Fruit fly (Drosophila melanogaster): ENCODE data around the gene CG3587.

The CG3587 gene

dm6 chrX:1940020-1940419, at the start of gene CG3587, which contains the start of gene CG3857:
CG3587 (plus strand) TSS chrX:1940307.
CG3857 (minus strand) TSS chrX:1940040.
- TF ChIP-seq noc (tag; optimal IDR thresholded peaks at IDR 0.05) = peak; percentile 79

DNA sequence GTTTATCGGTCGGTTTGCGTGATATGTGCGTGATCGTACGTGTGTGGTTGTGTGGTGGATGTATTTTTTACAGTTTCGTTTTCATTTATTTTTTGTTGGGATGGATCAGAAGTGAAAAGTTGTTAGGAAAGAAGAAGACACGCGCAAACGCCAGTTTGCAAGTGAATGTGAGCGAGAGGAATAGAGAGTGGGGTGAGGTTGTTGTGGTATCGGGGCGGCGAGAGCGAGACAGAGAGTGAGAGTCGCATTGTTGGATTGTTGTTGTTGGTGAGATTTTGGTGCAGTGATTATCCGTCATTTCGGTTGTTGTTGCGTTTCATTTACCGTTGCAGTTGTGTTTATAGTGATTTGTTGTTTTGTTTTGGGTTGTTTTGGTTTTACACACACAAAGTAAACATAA, 46.6 kb upstream of the CG3587 start:
- no peak for TF ChIP-seq noc (tag; optimal IDR thresholded peaks at IDR 0.05)

DNA sequence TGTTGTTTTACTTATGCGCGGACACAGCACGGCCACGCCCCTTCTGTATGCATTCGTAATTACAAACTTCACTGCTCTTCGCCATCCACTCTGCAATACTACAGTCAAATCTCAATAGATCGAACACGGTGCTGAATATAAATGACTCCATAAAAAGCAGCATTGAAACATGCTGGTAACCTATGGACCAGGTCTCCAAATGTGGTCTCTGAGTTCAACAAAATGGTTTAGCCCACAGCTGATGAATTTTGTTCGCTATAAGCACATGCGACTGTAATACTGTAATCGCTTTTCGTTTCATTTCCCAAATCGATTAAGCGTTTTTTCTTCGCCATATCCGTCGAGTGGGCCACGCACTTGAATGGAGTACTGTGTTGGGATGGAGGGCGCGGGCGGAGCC, 42.7 kb upstream of the CG3587 start:
- no peak for TF ChIP-seq noc (tag; optimal IDR thresholded peaks at IDR 0.05)

DNA sequence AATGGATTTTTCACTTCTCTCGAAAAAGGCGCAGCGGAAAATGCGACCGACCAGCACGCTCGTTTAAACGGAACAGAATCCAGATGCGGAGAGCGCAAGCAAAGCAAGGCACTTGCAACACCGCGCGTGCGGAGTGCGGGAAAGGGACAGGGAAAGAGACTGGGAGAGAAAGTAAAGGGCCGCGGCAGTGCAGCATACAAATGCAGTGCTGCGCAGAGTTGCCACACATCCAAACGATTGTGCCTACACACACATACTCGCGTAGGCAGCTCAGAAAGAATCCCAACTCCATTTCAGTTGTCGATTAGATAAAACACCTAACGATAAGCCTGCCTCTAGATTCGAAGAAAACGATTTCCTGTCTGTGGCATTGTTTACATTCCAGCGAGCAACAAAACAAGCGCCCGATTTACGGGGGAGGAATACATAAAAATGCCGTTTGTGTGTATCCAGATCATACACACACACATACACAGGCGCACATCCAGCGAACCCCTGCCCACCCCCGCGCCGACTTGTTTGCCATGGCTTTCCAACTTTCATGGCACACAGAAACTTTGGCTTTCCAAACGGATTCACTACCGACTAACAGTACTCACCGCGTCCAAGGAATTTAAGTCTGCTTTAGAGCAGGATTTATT, 40.5 kb upstream of the CG3587 start:
- no peak for TF ChIP-seq noc (tag; optimal IDR thresholded peaks at IDR 0.05)

dm6 chrX:1900123-1900818, 39.8 kb upstream of the CG3587 start, which contains the start of gene arm:
arm (minus strand) TSS chrX:1900646.
- TF ChIP-seq noc (tag; optimal IDR thresholded peaks at IDR 0.05) = peak; percentile 26

DNA sequence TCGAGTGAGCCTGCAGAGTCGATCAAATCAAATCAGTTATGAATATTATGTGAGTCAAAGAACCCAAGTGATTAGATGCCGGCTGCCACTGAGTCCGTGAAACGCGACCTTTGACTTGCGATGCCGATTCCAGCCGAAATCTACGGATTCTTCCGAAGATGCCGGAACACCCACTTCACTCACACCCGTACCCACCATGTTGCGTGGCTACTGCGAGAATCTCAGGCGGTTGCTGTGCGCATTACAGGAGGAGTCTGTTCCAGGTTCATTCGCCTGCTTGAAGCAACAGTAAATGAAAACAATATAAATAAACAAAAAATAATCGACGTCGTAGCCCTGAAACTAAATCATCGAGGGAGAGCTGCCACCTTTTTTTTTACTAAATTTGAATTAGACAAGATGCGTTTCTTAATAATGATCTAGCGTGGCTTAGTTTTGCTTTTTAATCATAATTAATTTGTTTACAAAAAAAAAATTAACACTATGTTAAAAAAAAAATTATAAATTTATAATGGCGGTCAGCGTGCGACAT, 38.4 kb upstream of the CG3587 start, which contains the start of gene Ldaf1:
Gene Ldaf1, minus strand, starts transcription at position 307 of the 532 bp plus-strand sequence.
- TF ChIP-seq noc (tag; optimal IDR thresholded peaks at IDR 0.05) = no peak

- no peak for TF ChIP-seq noc (tag; optimal IDR thresholded peaks at IDR 0.05)
Observed at dm6 chrX:1903077-1903476, 37.0 kb upstream of the CG3587 start, which contains the start of gene CG32801. CG32801 (minus strand) TSS chrX:1903177.

- no peak for TF ChIP-seq noc (tag; optimal IDR thresholded peaks at IDR 0.05)
Observed at dm6 chrX:1903968-1904367, 36.1 kb upstream of the CG3587 start.

DNA sequence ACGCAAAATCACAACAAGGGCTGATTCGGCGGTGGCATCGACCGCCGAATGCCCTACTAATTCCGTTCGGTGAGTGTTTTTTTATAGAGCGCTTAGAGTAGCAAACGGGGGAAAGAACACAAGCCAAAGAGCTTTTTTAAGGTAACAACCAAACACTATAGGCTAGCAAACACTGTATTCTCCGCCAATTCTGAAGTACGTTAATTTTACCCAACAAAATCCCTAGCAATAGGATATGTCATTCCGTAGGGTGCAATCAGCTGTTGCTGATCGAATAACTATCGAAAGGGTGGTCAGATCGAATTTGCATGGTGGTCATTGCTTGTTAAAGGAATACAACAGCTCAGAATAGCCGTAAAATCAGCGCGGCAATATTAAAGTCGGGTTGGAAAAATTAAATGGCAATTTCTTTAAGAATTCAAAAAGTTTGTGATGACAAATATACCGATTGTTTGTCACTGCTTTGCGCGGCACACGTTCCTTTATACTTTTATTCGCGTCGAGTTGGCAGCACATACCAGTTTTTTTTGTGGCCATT, 32.3 kb upstream of the CG3587 start, which contains the start of gene mip130:
Gene mip130, plus strand, starts transcription at position 513 of the 538 bp plus-strand sequence.
- TF ChIP-seq noc (tag; optimal IDR thresholded peaks at IDR 0.05) = peak; percentile 71

DNA sequence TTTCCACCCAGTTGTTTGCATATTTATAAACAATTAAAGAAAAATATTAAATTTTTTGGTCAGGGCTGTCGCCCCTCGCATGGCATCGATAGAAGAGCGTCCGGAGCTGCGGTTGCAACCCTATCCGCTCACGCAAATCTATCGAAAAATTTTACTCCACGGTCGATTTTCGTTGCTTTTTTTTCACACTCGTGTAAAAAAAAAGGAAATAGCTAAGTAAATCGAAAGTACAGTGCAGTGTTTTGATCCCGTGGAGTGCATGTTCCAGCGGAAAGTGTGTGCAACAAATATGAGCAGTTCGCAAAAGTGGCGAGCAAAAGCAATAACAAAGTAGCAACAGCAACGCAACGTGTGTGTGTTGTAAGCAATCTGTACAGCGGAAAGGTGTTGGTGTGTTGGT, 31.4 kb upstream of the CG3587 start, which contains the start of the genes Edem1 and Rbcn-3B:
Gene Edem1, minus strand, starts transcription at position 71 of the 400 bp plus-strand sequence.
Gene Rbcn-3B, plus strand, starts transcription at position 164 of the 400 bp plus-strand sequence.
- no peak for TF ChIP-seq noc (tag; optimal IDR thresholded peaks at IDR 0.05)

- no peak for TF ChIP-seq noc (tag; optimal IDR thresholded peaks at IDR 0.05)
Observed at dm6 chrX:1909533-1909932, 30.6 kb upstream of the CG3587 start.

DNA sequence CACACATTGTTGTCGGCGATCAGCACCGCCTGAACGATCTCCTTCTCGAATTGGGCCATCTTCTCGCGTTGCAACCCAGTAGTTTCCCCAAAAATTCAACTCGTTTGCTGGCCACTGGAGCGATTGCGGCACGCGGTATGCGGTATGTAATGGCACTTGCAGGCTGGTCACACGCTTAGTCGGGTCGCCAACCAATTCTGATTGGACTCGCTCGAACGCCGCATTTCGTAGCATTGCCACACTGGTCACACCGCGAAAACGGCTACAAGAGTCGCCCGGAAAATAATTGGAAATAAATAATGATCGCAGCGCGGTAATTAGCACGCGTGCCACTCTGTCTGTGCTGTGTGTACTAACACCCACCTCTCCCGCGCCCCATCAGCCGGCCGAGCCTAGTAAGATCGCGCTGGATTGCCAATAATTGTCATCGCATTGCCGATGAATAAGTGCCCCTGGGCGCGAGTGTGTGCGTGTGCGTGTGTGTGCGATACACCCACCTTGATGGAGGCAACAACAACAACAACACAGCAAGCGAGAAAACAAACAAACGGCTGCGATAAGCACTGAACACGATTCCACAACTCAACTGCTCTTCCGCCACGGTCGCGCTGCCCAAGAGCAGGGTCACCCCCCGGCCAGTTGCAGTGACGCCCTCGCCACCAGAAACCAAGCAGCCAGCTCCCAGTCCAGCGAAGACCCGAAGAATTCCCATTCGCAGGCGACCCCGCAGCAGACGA, 17.2 kb upstream of the CG3587 start, which contains the start of the genes eIF2Bepsilon and Ocrl:
Gene eIF2Bepsilon, minus strand, starts transcription at position 110 of the 737 bp plus-strand sequence.
Gene Ocrl, plus strand, starts transcription at position 217 of the 737 bp plus-strand sequence.
- TF ChIP-seq noc (tag; optimal IDR thresholded peaks at IDR 0.05) = no peak

dm6 chrX:1927473-1928306, 12.4 kb upstream of the CG3587 start, which contains the start of gene CG11596:
CG11596 (plus strand) TSS chrX:1927683.
- peak; percentile 35 for TF ChIP-seq noc (tag; optimal IDR thresholded peaks at IDR 0.05)

dm6 chrX:1941669-1942092, 1.6 kb downstream of the CG3587 start, which contains the start of gene Hr4:
Hr4 (plus strand) TSS chrX:1941940.
- no peak for TF ChIP-seq noc (tag; optimal IDR thresholded peaks at IDR 0.05)

Data from whole organism, larva.